Fruit fly (Drosophila melanogaster): ENCODE results near the gene Cyp4d14.

The Cyp4d14 gene

DNA sequence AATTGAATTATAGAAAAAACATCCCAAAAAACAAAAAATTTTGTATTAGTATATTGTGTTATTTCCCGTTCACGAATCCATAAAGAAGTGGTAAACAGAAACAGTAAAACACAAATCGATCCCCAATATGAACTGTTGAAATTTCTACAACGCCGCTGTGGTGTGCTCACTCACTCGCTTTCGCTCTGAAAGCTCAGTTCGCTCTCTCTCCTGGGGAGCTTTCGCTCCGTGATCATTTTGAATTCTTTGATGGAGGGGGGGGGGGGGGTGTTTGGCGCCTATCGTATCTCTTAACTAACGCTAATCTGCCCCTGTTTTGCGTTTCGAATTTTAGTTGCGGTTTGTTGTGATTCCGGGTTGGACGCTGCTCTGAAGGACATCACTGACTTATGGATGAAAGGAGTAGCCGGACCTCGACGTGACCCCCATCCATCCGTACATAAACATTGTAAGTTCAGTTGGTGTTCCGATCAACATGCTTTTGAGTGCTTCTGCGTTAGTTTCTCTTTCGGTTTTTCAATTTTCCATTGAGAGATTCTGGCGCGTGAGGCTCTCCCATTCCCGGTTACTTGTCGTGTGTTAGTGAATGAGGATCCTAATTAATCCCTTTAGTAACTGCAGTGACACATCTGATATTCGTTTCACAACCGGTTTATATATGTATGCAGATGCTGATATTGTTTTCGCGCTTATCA lies 33.8 kb downstream of the Cyp4d14 start, which contains the start of gene D2hgdh:
Gene D2hgdh, plus strand, starts transcription at position 331 of the 695 bp plus-strand sequence.
- peak; percentile 50 for TF ChIP-seq HLH106 (tag; optimal IDR thresholded peaks at IDR 0.05)
- no peak for TF ChIP-seq Jra (GFP tag; optimal IDR thresholded peaks at IDR 0.05)
- no peak for TF ChIP-seq psq (GFP tag; optimal IDR thresholded peaks at IDR 0.05)
- TF ChIP-seq sv (GFP tag; optimal IDR thresholded peaks at IDR 0.05), result no peak
- TF ChIP-seq CG9705 (GFP tag; optimal IDR thresholded peaks at IDR 0.05), result no peak
- no peak for TF ChIP-seq GATAd (GFP tag; optimal IDR thresholded peaks at IDR 0.05)
- TF ChIP-seq dl (GFP tag; optimal IDR thresholded peaks at IDR 0.05; ENCODE audit: insufficient read depth in 1 of 2, partially characterized antibody in 2 of 2), result no peak
- no peak for TF ChIP-seq pan (optimal IDR thresholded peaks at IDR 0.05)
- TF ChIP-seq tai (GFP tag; optimal IDR thresholded peaks at IDR 0.05), result no peak
- no peak for TF ChIP-seq Myc (optimal IDR thresholded peaks at IDR 0.05)
- TF ChIP-seq usp (GFP tag; optimal IDR thresholded peaks at IDR 0.05), result no peak
- peak in 1 of 2 experiments; percentile 47 for TF ChIP-seq foxo (GFP tag; optimal IDR thresholded peaks at IDR 0.05)
- TF ChIP-seq ey (GFP tag; optimal IDR thresholded peaks at IDR 0.05), result peak; percentile 25
- TF ChIP-seq jim (GFP tag; optimal IDR thresholded peaks at IDR 0.05), result no peak
- TF ChIP-seq Mio (GFP tag; optimal IDR thresholded peaks at IDR 0.05), result no peak
- TF ChIP-seq Vsx2 (GFP tag; optimal IDR thresholded peaks at IDR 0.05; ENCODE audit: partially characterized antibody), result no peak
- no peak for TF ChIP-seq Hr78 (GFP tag; optimal IDR thresholded peaks at IDR 0.05)
- peak; percentile 56 for TF ChIP-seq rgr (GFP tag; optimal IDR thresholded peaks at IDR 0.05)
- TF ChIP-seq CrebA (GFP tag; optimal IDR thresholded peaks at IDR 0.05; ENCODE audit: borderline replicate concordance), result no peak
- no peak for TF ChIP-seq dmrt93B (GFP tag; optimal IDR thresholded peaks at IDR 0.05)
- TF ChIP-seq dsf (GFP tag; optimal IDR thresholded peaks at IDR 0.05; ENCODE audit: borderline replicate concordance), result no peak
- peak; percentile 46 for TF ChIP-seq OdsH (GFP tag; optimal IDR thresholded peaks at IDR 0.05)
- TF ChIP-seq woc (GFP tag; optimal IDR thresholded peaks at IDR 0.05), result no peak
- TF ChIP-seq CG32264 (GFP tag; optimal IDR thresholded peaks at IDR 0.05), result no peak
- TF ChIP-seq Rel (GFP tag; optimal IDR thresholded peaks at IDR 0.05), result no peak
- TF ChIP-seq Rel (tag; optimal IDR thresholded peaks at IDR 0.05), result peak; percentile 35
- no peak for TF ChIP-seq lola (GFP tag; optimal IDR thresholded peaks at IDR 0.05)
- no peak for TF ChIP-seq Abd-B (GFP tag; optimal IDR thresholded peaks at IDR 0.05)
- TF ChIP-seq fru (GFP tag; optimal IDR thresholded peaks at IDR 0.05), result no peak
- peak; percentile 23 for TF ChIP-seq brk (GFP tag; optimal IDR thresholded peaks at IDR 0.05)
- TF ChIP-seq Dif (GFP tag; optimal IDR thresholded peaks at IDR 0.05; ENCODE audit: partially characterized antibody), result peak; percentile 44
- no peak for TF ChIP-seq br (GFP tag; optimal IDR thresholded peaks at IDR 0.05)
- TF ChIP-seq Sp1 (GFP tag; optimal IDR thresholded peaks at IDR 0.05), result no peak
- TF ChIP-seq Hr83 (GFP tag; optimal IDR thresholded peaks at IDR 0.05; ENCODE audit: poor library complexity, severe bottlenecking), result no peak
- TF ChIP-seq sage (GFP tag; optimal IDR thresholded peaks at IDR 0.05), result no peak
- no peak for TF ChIP-seq N (GFP tag; optimal IDR thresholded peaks at IDR 0.05)
- peak; percentile 41 for TF ChIP-seq Hnf4 (GFP tag; optimal IDR thresholded peaks at IDR 0.05)
- peak; percentile 23 for TF ChIP-seq h (GFP tag; optimal IDR thresholded peaks at IDR 0.05)
- TF ChIP-seq Dfd (GFP tag; optimal IDR thresholded peaks at IDR 0.05), result no peak

DNA sequence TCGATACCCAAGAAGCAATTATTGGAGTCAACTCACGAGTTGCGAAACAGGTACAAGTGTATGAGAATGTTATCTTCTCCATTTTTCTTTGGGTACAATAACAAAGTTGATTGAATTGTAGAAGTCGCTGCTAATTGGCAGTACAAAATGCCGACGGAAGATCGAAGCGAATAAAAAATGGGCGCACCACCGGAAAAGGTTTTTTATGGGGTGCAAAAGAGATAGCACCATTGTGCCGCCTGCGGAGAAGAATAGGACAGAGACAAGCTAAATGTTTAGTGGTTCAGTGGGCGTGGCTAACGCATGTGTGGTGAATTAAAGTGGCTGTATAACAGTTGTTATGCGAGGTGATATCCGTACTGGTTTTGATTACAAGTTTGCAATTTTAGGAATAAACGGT lies 34.6 kb downstream of the Cyp4d14 start:
- TF ChIP-seq rgr (GFP tag; optimal IDR thresholded peaks at IDR 0.05) (peak; percentile 12), Dif (GFP tag; optimal IDR thresholded peaks at IDR 0.05; ENCODE audit: partially characterized antibody) (no peak), psq (GFP tag; optimal IDR thresholded peaks at IDR 0.05) (no peak), Sp1 (GFP tag; optimal IDR thresholded peaks at IDR 0.05) (peak; percentile 25), fru (GFP tag; optimal IDR thresholded peaks at IDR 0.05) (no peak), Abd-B (GFP tag; optimal IDR thresholded peaks at IDR 0.05) (no peak), br (GFP tag; optimal IDR thresholded peaks at IDR 0.05) (peak; percentile 2), CG9705 (GFP tag; optimal IDR thresholded peaks at IDR 0.05) (peak; percentile 28), Hr83 (GFP tag; optimal IDR thresholded peaks at IDR 0.05; ENCODE audit: poor library complexity, severe bottlenecking) (peak; percentile 44), sage (GFP tag; optimal IDR thresholded peaks at IDR 0.05) (no peak), pan (optimal IDR thresholded peaks at IDR 0.05) (no peak), GATAd (GFP tag; optimal IDR thresholded peaks at IDR 0.05) (no peak), ey (GFP tag; optimal IDR thresholded peaks at IDR 0.05) (no peak)
